Worm (Caenorhabditis elegans): Measurements from ENCODE around the gene F52H2.5.

DNA sequence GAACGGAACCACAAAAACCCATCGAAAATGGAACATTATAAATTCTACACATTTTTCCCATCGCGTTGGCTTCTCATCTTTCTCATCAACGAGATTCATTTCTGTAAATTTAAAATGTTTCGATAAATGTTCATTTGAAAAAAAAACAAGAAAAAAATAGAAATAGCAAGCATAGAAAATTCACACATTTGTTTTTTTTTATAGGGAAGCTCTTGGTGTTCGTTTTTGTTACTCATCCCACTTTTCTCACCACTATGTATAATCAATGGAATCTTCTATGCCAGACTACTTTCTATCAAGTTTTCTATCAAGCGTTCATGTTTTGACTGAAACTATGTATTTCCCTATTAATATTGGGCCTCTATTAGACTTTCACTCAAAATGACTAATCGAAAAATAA is 4.2 kb upstream of the F52H2.5 start, which contains the start of gene dhcr-24:
- no peak for TF ChIP-seq ceh-18 (tag; optimal IDR thresholded peaks at IDR 0.05)
- no peak for TF ChIP-seq sox-4 (tag; optimal IDR thresholded peaks at IDR 0.05)
- no peak for TF ChIP-seq ceh-31 (tag; optimal IDR thresholded peaks at IDR 0.05)
- TF ChIP-seq pqm-1 (tag; optimal IDR thresholded peaks at IDR 0.05), result no peak
- TF ChIP-seq pros-1 (tag; optimal IDR thresholded peaks at IDR 0.05), result no peak
- TF ChIP-seq ama-1 (optimal IDR thresholded peaks at IDR 0.05), result no peak
- no peak for TF ChIP-seq lim-6 (tag; optimal IDR thresholded peaks at IDR 0.05)
- TF ChIP-seq lin-11 (tag; optimal IDR thresholded peaks at IDR 0.05), result no peak
- no peak for TF ChIP-seq hlh-30 (tag; optimal IDR thresholded peaks at IDR 0.05; ENCODE audit: insufficient read depth)
- TF ChIP-seq ceh-6 (GFP tag; optimal IDR thresholded peaks at IDR 0.05), result no peak
- no peak for TF ChIP-seq ceh-9 (tag; optimal IDR thresholded peaks at IDR 0.05)
- no peak for TF ChIP-seq unc-86 (tag; optimal IDR thresholded peaks at IDR 0.05)
- TF ChIP-seq Y22D7AL.16 (tag; optimal IDR thresholded peaks at IDR 0.05), result no peak
- TF ChIP-seq hlh-13 (GFP tag; optimal IDR thresholded peaks at IDR 0.05), result no peak
